Worm (Caenorhabditis elegans) whole organism, L1 larva: ENCODE data around the gene rnh-2.
A peak's percentile ranks its signal among the peaks of the same experiment; 100 is the strongest.

ENCODE experiments used
- C04F5.9 ChIP-seq: sonication (generic microtip); optimal IDR thresholded peaks from 2 replicates; lab custom pipeline; 2016; ENCODE audit warnings: missing genetic modification characterization, missing compliant biosample characterization
- aha-1 ChIP-seq: fragments of 150-350 bp; optimal IDR thresholded peaks from 2 replicates; lab custom pipeline; 2014; ENCODE audit warnings: missing biosample characterization, missing genetic modification characterization
- aly-2 ChIP-seq: fragments of 150-350 bp; optimal IDR thresholded peaks from 2 replicates; lab custom pipeline; 2014; ENCODE audit warnings: missing biosample characterization, missing genetic modification characterization
- blmp-1 ChIP-seq: fragments of 150-350 bp; optimal IDR thresholded peaks from 2 replicates; lab custom pipeline; 2014; ENCODE audit warnings: missing biosample characterization, missing genetic modification characterization
- ceh-63 ChIP-seq: fragments of 200-800 bp; sonication (Bioruptor generic); optimal IDR thresholded peaks from 2 replicates; lab custom pipeline; 2018; ENCODE audit warnings: mild to moderate bottlenecking, missing genetic modification characterization, missing compliant biosample characterization
- ceh-82 ChIP-seq, 3 experiments: fragments of 150-350 bp in 1 of 3; sonication (generic microtip) in 2 of 3; optimal IDR thresholded peaks; 2 replicates each; lab custom pipeline; 2014 to 2017; ENCODE audit warnings: missing biosample characterization in 3 of 3, missing genetic modification characterization in 3 of 3
- ceh-88 ChIP-seq: fragments of 200-800 bp; sonication (Bioruptor generic); IDR thresholded peaks from 2 replicates; pipeline ENCODE4 v1.3.6; 2022; ENCODE audit warnings: missing genetic modification characterization, missing compliant biosample characterization
- ces-1 ChIP-seq: fragments of 150-350 bp; optimal IDR thresholded peaks from 2 replicates; lab custom pipeline; 2014; ENCODE audit warnings: missing biosample characterization, missing genetic modification reagents, missing genetic modification characterization
- efl-1 ChIP-seq, 4 experiments: fragments of 150-350 bp; optimal IDR thresholded peaks in 3 of 4; peaks in 1 of 4; 1 replicate in 1 of 4; 2 replicates in 3 of 4; lab custom pipeline; 2014; ENCODE audit warnings: missing biosample characterization in 2 of 4, missing genetic modification characterization in 2 of 4, missing genetic modification reagents in 2 of 4
- efl-3 ChIP-seq: fragments of 200-800 bp; sonication (Bioruptor generic); optimal IDR thresholded peaks from 2 replicates; lab custom pipeline; 2018; ENCODE audit warnings: mild to moderate bottlenecking, missing genetic modification characterization, missing compliant biosample characterization
- egl-27 ChIP-seq, 2 experiments: fragments of 150-350 bp in 1 of 2; sonication (generic microtip); optimal IDR thresholded peaks; 3 replicates each; lab custom pipeline; 2017 to 2018; ENCODE audit warnings: missing biosample characterization in 2 of 2, missing genetic modification characterization in 2 of 2, missing genetic modification reagents in 2 of 2
- elt-2 ChIP-seq: sonication (generic microtip); optimal IDR thresholded peaks from 2 replicates; lab custom pipeline; 2016; ENCODE audit warnings: missing genetic modification characterization, mild to moderate bottlenecking, inconsistent platforms, missing compliant biosample characterization, missing genetic modification reagents
- elt-3 ChIP-seq, 6 experiments: fragments of 150-350 bp in 1 of 6; sonication (generic microtip); optimal IDR thresholded peaks; 2 replicates each; lab custom pipeline; 2017 to 2018; ENCODE audit warnings: missing biosample characterization in 6 of 6, missing genetic modification characterization in 6 of 6, inconsistent platforms in 1 of 6
- fkh-4 ChIP-seq: sonication (generic microtip); optimal IDR thresholded peaks from 2 replicates; lab custom pipeline; 2016; ENCODE audit warnings: missing compliant biosample characterization, missing genetic modification characterization, borderline replicate concordance
- grh-1 ChIP-seq: fragments of 200-800 bp; sonication (Bioruptor generic); IDR thresholded peaks from 2 replicates; pipeline ENCODE4 v1.3.6; 2022; ENCODE audit warnings: missing genetic modification reagents, missing genetic modification characterization, missing compliant biosample characterization
- lin-13 ChIP-seq: fragments of 150-350 bp; optimal IDR thresholded peaks from 2 replicates; lab custom pipeline; 2014; ENCODE audit warnings: missing biosample characterization, missing genetic modification reagents, missing genetic modification characterization
- lin-14 ChIP-seq: fragments of 200-800 bp; sonication (Bioruptor generic); optimal IDR thresholded peaks from 2 replicates; lab custom pipeline; 2018; ENCODE audit warnings: mild to moderate bottlenecking, missing genetic modification characterization, moderate library complexity, missing compliant biosample characterization
- lin-39 ChIP-seq: fragments of 150-350 bp; optimal IDR thresholded peaks from 2 replicates; lab custom pipeline; 2014; ENCODE audit warnings: missing biosample characterization, missing genetic modification reagents, missing genetic modification characterization
- lir-3 ChIP-seq: sonication (generic microtip); optimal IDR thresholded peaks from 2 replicates; lab custom pipeline; 2016; ENCODE audit warnings: mild to moderate bottlenecking, missing genetic modification characterization, moderate library complexity, missing compliant biosample characterization; ENCODE audit not compliant: poor library complexity
- lsy-2 ChIP-seq, 2 experiments: fragments of 150-350 bp; optimal IDR thresholded peaks; 2 replicates each; lab custom pipeline; 2014; ENCODE audit warnings: missing biosample characterization in 2 of 2, missing genetic modification characterization in 2 of 2
- mdl-1 ChIP-seq, 2 experiments: fragments of 150-350 bp; optimal IDR thresholded peaks; 2 replicates each; lab custom pipeline; 2014 to 2017; ENCODE audit warnings: missing biosample characterization in 2 of 2, missing genetic modification characterization in 2 of 2, inconsistent platforms in 1 of 2
- mef-2 ChIP-seq: fragments of 150-350 bp; optimal IDR thresholded peaks from 2 replicates; lab custom pipeline; 2014; ENCODE audit warnings: missing biosample characterization, missing genetic modification characterization
- mep-1 ChIP-seq: fragments of 150-350 bp; optimal IDR thresholded peaks from 2 replicates; lab custom pipeline; 2014; ENCODE audit warnings: missing biosample characterization, missing genetic modification characterization
- nhr-11 ChIP-seq: fragments of 150-350 bp; optimal IDR thresholded peaks from 2 replicates; lab custom pipeline; 2014; ENCODE audit warnings: missing biosample characterization, missing genetic modification characterization
- nhr-20 ChIP-seq: sonication (generic microtip); optimal IDR thresholded peaks from 2 replicates; lab custom pipeline; 2016; ENCODE audit warnings: mild to moderate bottlenecking, missing genetic modification characterization, missing compliant biosample characterization
- nhr-237 ChIP-seq: fragments of 150-350 bp; optimal IDR thresholded peaks from 2 replicates; lab custom pipeline; 2014; ENCODE audit warnings: missing biosample characterization, missing genetic modification characterization
- nhr-47 ChIP-seq: sonication (generic microtip); optimal IDR thresholded peaks from 2 replicates; lab custom pipeline; 2016; ENCODE audit warnings: mild to moderate bottlenecking, missing genetic modification characterization, moderate library complexity, missing compliant biosample characterization
- nhr-76 ChIP-seq: sonication (generic microtip); optimal IDR thresholded peaks from 2 replicates; lab custom pipeline; 2017; ENCODE audit warnings: missing biosample characterization, missing genetic modification characterization
- nhr-85 ChIP-seq: sonication (generic microtip); peaks from one replicate; lab custom pipeline; 2016; ENCODE audit warnings: missing genetic modification characterization, inconsistent platforms, missing compliant biosample characterization
- pqm-1 ChIP-seq: sonication (generic microtip); optimal IDR thresholded peaks from 3 replicates; lab custom pipeline; 2017; ENCODE audit warnings: missing biosample characterization, missing genetic modification characterization
- rnt-1 ChIP-seq: sonication (generic microtip); optimal IDR thresholded peaks from 2 replicates; lab custom pipeline; 2016; ENCODE audit warnings: mild to moderate bottlenecking, missing genetic modification characterization, moderate library complexity, missing compliant biosample characterization
- snu-23 ChIP-seq: sonication (generic microtip); optimal IDR thresholded peaks from 2 replicates; lab custom pipeline; 2016; ENCODE audit warnings: missing genetic modification characterization, missing compliant biosample characterization
- sox-4 ChIP-seq: sonication (generic microtip); optimal IDR thresholded peaks from 2 replicates; lab custom pipeline; 2016; ENCODE audit warnings: missing genetic modification characterization, missing compliant biosample characterization
- sptf-1 ChIP-seq: fragments of 150-350 bp; optimal IDR thresholded peaks from 2 replicates; lab custom pipeline; 2014; ENCODE audit warnings: missing biosample characterization, missing genetic modification characterization
- sup-37 ChIP-seq: fragments of 200-800 bp; sonication (Bioruptor generic); optimal IDR thresholded peaks from 2 replicates; lab custom pipeline; 2018; ENCODE audit warnings: mild to moderate bottlenecking, missing genetic modification characterization, missing compliant biosample characterization
- tlp-1 ChIP-seq: fragments of 150-350 bp; optimal IDR thresholded peaks from 2 replicates; lab custom pipeline; 2014; ENCODE audit warnings: missing biosample characterization, missing genetic modification characterization
- unc-130 ChIP-seq: fragments of 150-350 bp; optimal IDR thresholded peaks from 2 replicates; lab custom pipeline; 2017; ENCODE audit warnings: missing biosample characterization, missing genetic modification characterization, inconsistent platforms
- unc-86 ChIP-seq: sonication (generic microtip); optimal IDR thresholded peaks from 2 replicates; lab custom pipeline; 2016; ENCODE audit warnings: missing genetic modification characterization, missing compliant biosample characterization
- ztf-11 ChIP-seq, 2 experiments: sonication (generic microtip); optimal IDR thresholded peaks; 2 replicates each; lab custom pipeline; 2016 to 2017; ENCODE audit warnings: missing genetic modification characterization in 2 of 2, missing biosample characterization in 1 of 2, missing compliant biosample characterization in 1 of 2

The rnh-2 gene

ce11 chrII:8525133-8525736 lies 8.3 kb downstream of the rnh-2 start, which contains the start of the genes prp-9 and mrps-18B (continued):
- TF ChIP-seq lir-3 (peak; percentile 23), unc-130 (tag; lab: Kevin White, UChicago) (peak; percentile 75), lsy-2 (tag; optimal IDR thresholded peaks at IDR 0.05; lab: Kevin White, UChicago) (peak; percentile 65 to 73), rnt-1 (tag; lab: Kevin White, UChicago) (peak; percentile 4), ces-1 (GFP tag; lab: Kevin White, UChicago) (no peak), mdl-1 (tag; optimal IDR thresholded peaks at IDR 0.05; lab: Kevin White, UChicago) (no peak), sup-37 (GFP tag; lab: Kevin White, UChicago) (no peak), sptf-1 (tag; lab: Kevin White, UChicago) (no peak), fkh-4 (tag; lab: Kevin White, UChicago) (no peak), lin-13 (GFP tag; lab: Kevin White, UChicago) (no peak), egl-27 (tag; optimal IDR thresholded peaks at IDR 0.05; lab: Kevin White, UChicago) (no peak), nhr-11 (tag; lab: Kevin White, UChicago) (no peak), mep-1 (tag; lab: Kevin White, UChicago) (peak; percentile 87), tlp-1 (tag; lab: Kevin White, UChicago) (no peak)
- TF ChIP-seq, all 84 proteins: peak for 23

- TF ChIP-seq nhr-85 (tag; lab: Kevin White, UChicago) (peak; percentile 60), lsy-2 (tag; optimal IDR thresholded peaks at IDR 0.05; lab: Kevin White, UChicago) (peak in 1 of 2 experiments; percentile 13), C04F5.9 (tag; lab: Kevin White, UChicago) (no peak), mep-1 (tag; lab: Kevin White, UChicago) (peak; percentile 9), snu-23 (GFP tag; lab: Kevin White, UChicago) (peak; percentile 13), egl-27 (tag; optimal IDR thresholded peaks at IDR 0.05; lab: Kevin White, UChicago) (no peak), lin-14 (GFP tag; lab: Kevin White, UChicago) (peak; percentile 2), blmp-1 (tag; lab: Kevin White, UChicago) (peak; percentile 75), elt-3 (tag; optimal IDR thresholded peaks at IDR 0.05; lab: Kevin White, UChicago) (peak in 1 of 6 experiments; percentile 29)
Observed at ce11 chrII:8529176-8529698, 12.3 kb downstream of the rnh-2 start.

- TF ChIP-seq efl-1 (optimal IDR thresholded peaks at IDR 0.05; lab: Kevin White, UChicago) (no peak), efl-1 (GFP tag; optimal IDR thresholded peaks at IDR 0.05 in 1 of 2; lab: Kevin White, UChicago) (peak in 1 of 2 experiments; percentile 54), pqm-1 (tag; lab: Kevin White, UChicago) (no peak), blmp-1 (tag; lab: Kevin White, UChicago) (peak; percentile 11)
- TF ChIP-seq, all 84 proteins: peak for 2
Observed at ce11 chrII:8531181-8531759, 14.3 kb downstream of the rnh-2 start, which contains the start of gene gldi-7. Gene gldi-7, minus strand, starts transcription at chrII:8531222.

- TF ChIP-seq rnt-1 (tag; lab: Kevin White, UChicago) (peak; percentile 6), nhr-11 (tag; lab: Kevin White, UChicago) (no peak), sptf-1 (tag; lab: Kevin White, UChicago) (no peak), snu-23 (GFP tag; lab: Kevin White, UChicago) (peak; percentile 11), efl-1 (optimal IDR thresholded peaks at IDR 0.05; lab: Kevin White, UChicago) (no peak), efl-1 (GFP tag; optimal IDR thresholded peaks at IDR 0.05 in 1 of 2; lab: Kevin White, UChicago) (peak in 1 of 2 experiments; percentile 31), C04F5.9 (tag; lab: Kevin White, UChicago) (no peak), blmp-1 (tag; lab: Kevin White, UChicago) (peak; percentile 98), nhr-85 (tag; lab: Kevin White, UChicago) (peak; percentile 8)
Observed at ce11 chrII:8532015-8532414, 15.1 kb downstream of the rnh-2 start.

- TF ChIP-seq ceh-88 (no peak), nhr-47 (tag; lab: Kevin White, UChicago) (no peak), unc-86 (no peak), nhr-237 (tag; lab: Kevin White, UChicago) (no peak), mef-2 (no peak), grh-1 (GFP tag; lab: Robert Waterston, UW) (no peak), ceh-63 (GFP tag; lab: Kevin White, UChicago) (no peak), aly-2 (tag; lab: Kevin White, UChicago) (no peak), ceh-82 (tag; optimal IDR thresholded peaks at IDR 0.05; lab: Kevin White, UChicago) (no peak), sox-4 (tag; lab: Kevin White, UChicago) (no peak), nhr-20 (no peak), elt-2 (tag; lab: Kevin White, UChicago) (no peak), ces-1 (GFP tag; lab: Kevin White, UChicago) (no peak), lin-39 (tag; lab: Kevin White, UChicago) (no peak), efl-3 (GFP tag; lab: Kevin White, UChicago) (no peak), nhr-76 (no peak), aha-1 (tag; lab: Kevin White, UChicago) (no peak), blmp-1 (tag; lab: Kevin White, UChicago) (no peak), ztf-11 (tag; optimal IDR thresholded peaks at IDR 0.05; lab: Kevin White, UChicago) (no peak)
Observed at ce11 chrII:8536060-8536459, 19.1 kb downstream of the rnh-2 start, which contains the start of gene W01C9.2. Gene W01C9.2, plus strand, starts transcription at chrII:8536360.
